Worm (Caenorhabditis elegans): ENCODE measurements around the gene oga-1.

oga-1 gene

DNA sequence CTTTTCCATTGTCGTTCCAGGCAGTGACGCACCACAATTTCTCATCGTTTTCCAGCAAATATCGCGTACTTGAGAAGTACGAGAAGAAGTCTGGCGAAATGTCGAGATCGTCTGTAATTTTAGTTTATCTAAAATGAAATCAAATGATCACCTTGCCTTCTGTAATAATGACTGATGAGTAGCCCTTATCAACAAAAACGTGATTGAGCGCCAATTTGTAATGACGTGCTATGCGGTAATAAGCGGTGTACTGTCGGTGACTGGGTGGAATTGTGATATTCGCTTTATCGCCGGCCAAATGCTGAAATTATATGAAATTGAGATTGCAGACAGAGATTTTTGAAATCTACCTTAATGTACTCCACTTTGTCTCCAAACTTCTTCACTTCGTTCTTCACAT, 51.8 kb downstream of the oga-1 start:
- TF ChIP-seq M03D4.4 (tag; optimal IDR thresholded peaks at IDR 0.05) (no peak), nhr-28 (tag; optimal IDR thresholded peaks at IDR 0.05) (no peak), unc-62 (GFP tag; optimal IDR thresholded peaks at IDR 0.05) (no peak), ceh-43 (GFP tag; optimal IDR thresholded peaks at IDR 0.05) (no peak), drap-1 (GFP tag; optimal IDR thresholded peaks at IDR 0.05) (no peak), bed-3 (GFP tag; optimal IDR thresholded peaks at IDR 0.05) (no peak), ztf-11 (tag; optimal IDR thresholded peaks at IDR 0.05) (no peak)

Measured in whole organism, mixed stage, embryonic.